Fruit fly (Drosophila melanogaster) Kc167 (cell line): Measurements from ENCODE around the gene CG12206.

Source experiments
- Myc ChIP-seq: fragments of >200 bp; optimal IDR thresholded peaks from 2 replicates; lab custom pipeline; 2017; ENCODE audit warnings: missing external identifiers
- Sin3A ChIP-seq: fragments of >200 bp; optimal IDR thresholded peaks from 2 replicates; lab custom pipeline; 2018; ENCODE audit warnings: missing external identifiers
- insv ChIP-seq: fragments of >200 bp; optimal IDR thresholded peaks from 3 replicates; lab custom pipeline; 2018; ENCODE audit warnings: missing external identifiers
- psq ChIP-seq: fragments of >200 bp; optimal IDR thresholded peaks from 2 replicates; lab custom pipeline; 2017; ENCODE audit warnings: missing external identifiers

dm6 chrX:3423199-3423768 lies 51.0 kb downstream of the CG12206 start:
- TF ChIP-seq Myc (lab: Kevin White, UChicago) (no peak), psq (lab: Kevin White, UChicago) (no peak), insv (lab: Kevin White, UChicago) (no peak), Sin3A (lab: Kevin White, UChicago) (no peak)
